Worm (Caenorhabditis elegans) whole organism, L3 larva: Measurements from ENCODE around the gene btb-10.

Experiments used
- R02D3.7 ChIP-seq: fragments of 150-350 bp; optimal IDR thresholded peaks from 2 replicates; lab custom pipeline; 2014; ENCODE audit warnings: missing biosample characterization, missing genetic modification characterization
- egl-27 ChIP-seq: sonication (generic microtip); optimal IDR thresholded peaks from 4 replicates; lab custom pipeline; 2017; ENCODE audit warnings: missing biosample characterization, missing genetic modification reagents, missing genetic modification characterization
- fkh-10 ChIP-seq: sonication (generic microtip); optimal IDR thresholded peaks from 2 replicates; lab custom pipeline; 2017; ENCODE audit warnings: missing biosample characterization, missing genetic modification reagents, missing genetic modification characterization
- lin-15B ChIP-seq: fragments of 150-350 bp; optimal IDR thresholded peaks from 2 replicates; lab custom pipeline; 2014; ENCODE audit warnings: missing biosample characterization, missing genetic modification characterization
- lin-39 ChIP-seq: fragments of 150-350 bp; optimal IDR thresholded peaks from 2 replicates; lab custom pipeline; 2018; ENCODE audit warnings: missing biosample characterization, missing genetic modification reagents, missing genetic modification characterization
- nhr-11 ChIP-seq: fragments of 150-350 bp; optimal IDR thresholded peaks from 2 replicates; lab custom pipeline; 2014; ENCODE audit warnings: missing biosample characterization, missing genetic modification characterization
- nhr-76 ChIP-seq: fragments of 150-350 bp; sonication (generic microtip); optimal IDR thresholded peaks from 5 replicates; lab custom pipeline; 2014; ENCODE audit warnings: missing biosample characterization, missing genetic modification characterization
- nhr-77 ChIP-seq: fragments of 150-350 bp; optimal IDR thresholded peaks from 2 replicates; lab custom pipeline; 2014; ENCODE audit warnings: missing biosample characterization, missing genetic modification characterization
- pqm-1 ChIP-seq: fragments of 150-350 bp; optimal IDR thresholded peaks from 2 replicates; lab custom pipeline; 2017; ENCODE audit warnings: missing biosample characterization, missing genetic modification characterization, inconsistent platforms
- skn-1 ChIP-seq: fragments of 150-350 bp; optimal IDR thresholded peaks from 2 replicates; lab custom pipeline; 2014; ENCODE audit warnings: missing biosample characterization, missing genetic modification characterization

DNA sequence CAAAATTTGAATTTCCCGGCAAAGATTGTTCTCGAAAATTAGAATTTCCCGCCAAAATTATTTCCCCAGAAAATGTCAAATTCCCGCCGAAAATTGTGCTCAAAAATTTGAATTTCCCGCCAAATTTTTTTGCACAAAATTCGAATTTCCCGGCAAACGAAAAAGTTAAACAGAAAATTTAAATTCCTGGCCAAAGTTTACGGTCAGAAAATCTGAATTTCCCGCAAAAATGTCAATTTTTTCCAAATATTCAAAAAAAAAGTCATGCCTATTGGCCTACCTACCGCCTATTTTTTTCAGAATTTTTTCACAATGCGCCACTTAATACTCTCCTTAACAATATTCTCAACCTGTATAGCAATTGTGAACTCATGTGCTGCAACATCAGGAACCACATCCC lies 22.3 kb upstream of the btb-10 start, which contains the start of gene K02E7.1:
- TF ChIP-seq fkh-10 (GFP tag; lab: Kevin White, UChicago) (no peak), lin-39 (tag; lab: Kevin White, UChicago) (no peak), skn-1 (tag; lab: Kevin White, UChicago) (no peak), nhr-77 (no peak), lin-15B (tag; lab: Kevin White, UChicago) (no peak), egl-27 (tag; lab: Kevin White, UChicago) (no peak), R02D3.7 (no peak), nhr-76 (no peak), pqm-1 (tag; lab: Kevin White, UChicago) (no peak), nhr-11 (tag; lab: Kevin White, UChicago) (no peak)
